Worm (Caenorhabditis elegans): ENCODE data around the gene copb-1.

The copb-1 gene

DNA sequence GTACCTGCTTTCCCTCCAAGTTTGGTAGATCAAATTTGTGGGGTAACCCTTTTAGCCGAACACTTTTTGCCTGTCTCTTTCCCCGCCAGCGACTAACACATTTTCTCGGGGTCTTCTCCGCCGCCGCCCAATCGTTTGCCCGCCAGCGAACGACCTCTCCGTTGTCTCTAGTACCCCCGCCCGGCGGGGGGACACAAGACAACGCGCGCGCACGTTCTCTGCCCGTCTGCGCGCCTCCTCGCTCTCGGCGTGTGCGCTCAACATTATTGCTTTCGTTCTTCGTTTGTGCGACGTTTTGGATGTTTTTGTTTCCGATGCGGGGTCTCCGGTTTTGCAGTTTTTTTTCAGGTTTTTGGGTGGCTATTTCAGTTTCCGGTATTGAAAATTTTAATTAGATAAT lies 23.1 kb upstream of the copb-1 start (continued):
- no peak for TF ChIP-seq Y67H2A.10 (GFP tag; conservative IDR thresholded peaks at IDR 0.05)

DNA sequence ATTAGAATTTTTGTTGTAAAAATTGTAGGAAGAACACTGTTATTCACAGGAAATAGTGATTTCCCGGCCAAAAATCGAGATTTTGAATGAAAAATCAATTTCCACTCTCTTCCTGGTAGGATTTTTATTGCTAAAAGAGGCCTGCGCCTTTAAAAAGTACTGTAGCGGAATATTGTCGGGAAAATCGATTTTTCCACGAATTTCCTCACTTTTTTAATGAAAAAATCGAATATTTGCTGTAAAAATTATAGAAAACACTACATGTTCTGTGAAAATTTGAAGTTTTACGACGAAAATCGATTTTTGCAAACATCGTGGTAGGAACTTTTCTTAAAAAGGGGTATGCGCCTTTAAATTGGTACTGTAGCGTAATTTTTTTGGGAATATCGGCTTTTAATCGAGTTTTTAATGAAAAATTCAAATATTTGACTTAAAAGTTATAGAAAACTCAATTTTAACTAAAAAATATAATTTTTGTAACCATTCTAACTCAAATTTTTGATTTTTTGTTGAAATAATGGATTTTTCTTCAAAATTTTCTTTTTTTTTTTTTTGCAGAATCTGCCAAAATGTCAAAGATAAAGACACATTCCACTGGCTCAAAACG lies 22.2 kb upstream of the copb-1 start, which contains the start of gene lin-8:
Gene lin-8, plus strand, starts transcription at position 557 of the 607 bp plus-strand sequence.
- TF ChIP-seq dox-1 (GFP tag; IDR thresholded peaks at IDR 0.05) = peak; percentile 48; the same call in 1 of the 2 replicates
- TF ChIP-seq aptf-3 (GFP tag; IDR thresholded peaks at IDR 0.05) = no peak
- TF ChIP-seq snpc-4 (GFP tag; optimal IDR thresholded peaks at IDR 0.05) = no peak
- TF ChIP-seq snpc-4 (tag; optimal IDR thresholded peaks at IDR 0.05) = peak in 1 of 4 experiments; percentile 9
- peak; percentile 96 for TF ChIP-seq xnd-1 (tag; optimal IDR thresholded peaks at IDR 0.05)
- no peak for TF ChIP-seq mxl-1 (tag; optimal IDR thresholded peaks at IDR 0.05)
- TF ChIP-seq him-1 (tag; optimal IDR thresholded peaks at IDR 0.05) = peak; percentile 76
- 0 out of 2 replicates have a peak, but pooled peaks have one; percentile 18 for TF ChIP-seq B0336.3 (GFP tag; IDR thresholded peaks at IDR 0.05)
- peak; percentile 84 for TF ChIP-seq F33H1.4 (GFP tag; IDR thresholded peaks at IDR 0.05)
- peak; percentile 40 for TF ChIP-seq tbp1 (GFP tag; optimal IDR thresholded peaks at IDR 0.05)
- TF ChIP-seq nhr-90 (tag; optimal IDR thresholded peaks at IDR 0.05) = no peak
- TF ChIP-seq fkh-3 (tag; optimal IDR thresholded peaks at IDR 0.05) = no peak
- no peak for TF ChIP-seq hmg-20 (GFP tag; IDR thresholded peaks at IDR 0.05)
- TF ChIP-seq athp-1 (tag; optimal IDR thresholded peaks at IDR 0.05) = peak; percentile 54
- peak; percentile 8; the same call in 1 of the 2 replicates for TF ChIP-seq hmg-1.2 (GFP tag; IDR thresholded peaks at IDR 0.05)
- TF ChIP-seq ceh-91 (GFP tag; IDR thresholded peaks at IDR 0.05) = peak; percentile 75
- peak; percentile 2 for TF ChIP-seq B0261.1 (tag; optimal IDR thresholded peaks at IDR 0.05)
- TF ChIP-seq ztf-22 (GFP tag; optimal IDR thresholded peaks at IDR 0.05) = no peak
- peak; percentile 90 for TF ChIP-seq madf-6 (GFP tag; IDR thresholded peaks at IDR 0.05)
- peak; percentile 40 for TF ChIP-seq snpc-3.4 (tag; optimal IDR thresholded peaks at IDR 0.05)
- TF ChIP-seq ceh-27 (GFP tag; optimal IDR thresholded peaks at IDR 0.05) = no peak
- TF ChIP-seq tbx-9 (tag; optimal IDR thresholded peaks at IDR 0.05; ENCODE audit: borderline replicate concordance) = no peak
- TF ChIP-seq nfyb-1 (GFP tag; IDR thresholded peaks at IDR 0.05) = 0 out of 2 replicates have a peak, but pooled peaks have one; percentile 18
- no peak for TF ChIP-seq cebp-1 (GFP tag; IDR thresholded peaks at IDR 0.05)
- TF ChIP-seq cebp-1 (tag; optimal IDR thresholded peaks at IDR 0.05) = no peak
- peak; percentile 79 for TF ChIP-seq D2030.7 (GFP tag; IDR thresholded peaks at IDR 0.05)
- TF ChIP-seq lsl-1 (GFP tag; optimal IDR thresholded peaks at IDR 0.05) = peak; percentile 100
- TF ChIP-seq tlf-1 (GFP tag; optimal IDR thresholded peaks at IDR 0.05) = peak; percentile 5
- peak; percentile 78 for TF ChIP-seq madf-8 (GFP tag; conservative IDR thresholded peaks at IDR 0.05)
- TF ChIP-seq F23B12.7 (tag; optimal IDR thresholded peaks at IDR 0.05; ENCODE audit: insufficient read depth) = no peak

DNA sequence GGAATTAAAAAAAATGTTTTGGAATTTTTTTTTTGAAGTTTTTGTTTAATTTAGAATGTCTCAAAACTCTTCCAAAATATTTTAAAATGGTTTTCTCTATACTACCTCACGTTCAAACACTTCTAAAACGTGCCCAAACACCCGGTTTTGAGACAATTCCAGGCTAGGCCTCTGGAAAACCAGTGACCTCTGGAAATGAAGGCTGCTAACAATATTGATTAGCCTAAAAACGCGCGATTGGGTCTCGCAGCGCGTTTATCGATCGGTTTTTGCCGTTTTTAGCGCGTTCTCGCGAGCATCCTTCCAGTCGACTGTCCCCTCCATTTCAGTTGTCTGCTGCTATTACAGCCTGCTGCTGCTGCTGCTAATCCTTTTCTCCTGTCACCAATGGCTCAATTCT lies 17.8 kb upstream of the copb-1 start, which contains the start of gene Y25C1A.6:
Gene Y25C1A.6, plus strand, starts transcription at position 301 of the 400 bp plus-strand sequence.
- TF ChIP-seq D2030.7 (GFP tag; IDR thresholded peaks at IDR 0.05) = no peak
- no peak for TF ChIP-seq ccch-3 (GFP tag; optimal IDR thresholded peaks at IDR 0.05)
- no peak for TF ChIP-seq pha-4 (tag; optimal IDR thresholded peaks at IDR 0.05)
- no peak for TF ChIP-seq ceh-79 (tag; optimal IDR thresholded peaks at IDR 0.05)
- no peak for TF ChIP-seq mes-4 (tag; optimal IDR thresholded peaks at IDR 0.05)
- TF ChIP-seq madf-6 (GFP tag; IDR thresholded peaks at IDR 0.05) = no peak
- TF ChIP-seq nhr-179 (tag; optimal IDR thresholded peaks at IDR 0.05) = no peak
- TF ChIP-seq ceh-91 (GFP tag; IDR thresholded peaks at IDR 0.05) = no peak
- TF ChIP-seq ztf-3 (GFP tag; optimal IDR thresholded peaks at IDR 0.05) = no peak
- TF ChIP-seq chd-7 (tag; optimal IDR thresholded peaks at IDR 0.05) = no peak
- no peak for TF ChIP-seq lag-1 (GFP tag; IDR thresholded peaks at IDR 0.05)

All from whole organism, young adult.